Worm (Caenorhabditis elegans): ENCODE measurements around the gene bath-44.

DNA sequence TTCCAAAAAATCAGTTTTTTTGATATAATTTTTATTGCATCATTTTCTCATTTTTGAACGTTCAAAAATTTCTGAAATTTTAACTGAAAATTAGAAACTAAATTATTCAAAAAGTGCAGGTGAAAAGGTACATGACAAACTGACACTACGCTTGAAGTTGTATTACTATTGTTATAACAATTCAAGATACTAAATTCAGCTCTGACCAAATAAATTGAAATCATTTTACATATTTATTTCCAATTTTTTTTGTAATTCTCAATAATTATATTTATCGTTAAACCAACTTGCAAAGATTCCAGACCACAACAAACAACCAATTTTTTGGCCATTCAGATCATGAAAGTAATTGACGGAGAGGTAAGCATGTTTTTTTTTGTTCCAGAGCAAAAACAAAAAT is 9.3 kb upstream of the bath-44 start, which contains the start of gene sre-3:
- TF ChIP-seq fkh-10 (GFP tag; optimal IDR thresholded peaks at IDR 0.05) = no peak
- TF ChIP-seq elt-2 (tag; optimal IDR thresholded peaks at IDR 0.05) = no peak
- TF ChIP-seq nhr-76 (tag; optimal IDR thresholded peaks at IDR 0.05) = no peak
